Fruit fly (Drosophila melanogaster): ENCODE results near the gene CG3008.

DNA sequence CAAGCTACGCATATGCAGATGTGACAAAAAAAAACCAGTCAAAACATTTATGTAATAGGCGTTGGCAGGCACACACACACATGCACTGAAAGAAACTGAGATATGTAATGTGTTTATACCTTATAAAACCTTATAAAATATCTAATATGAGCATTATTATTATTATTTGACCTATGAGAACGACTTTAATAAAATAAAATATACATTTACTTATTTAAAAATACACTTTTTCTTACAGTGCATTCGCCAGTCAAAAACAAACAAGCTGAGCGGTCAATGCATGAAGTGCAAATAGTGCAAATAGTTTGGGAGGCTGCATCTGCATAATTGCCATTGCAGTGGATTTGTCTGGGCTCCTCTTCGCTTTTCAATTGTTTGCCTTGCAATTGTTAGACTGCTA lies 24.9 kb downstream of the CG3008 start:
- TF ChIP-seq CG8478 (optimal IDR thresholded peaks at IDR 0.05) (no peak), CTCF (optimal IDR thresholded peaks at IDR 0.05) (no peak)

Data from S2 (cell line).